Fruit fly (Drosophila melanogaster): Measurements from ENCODE around the gene CG11601.

CG11601 gene

DNA sequence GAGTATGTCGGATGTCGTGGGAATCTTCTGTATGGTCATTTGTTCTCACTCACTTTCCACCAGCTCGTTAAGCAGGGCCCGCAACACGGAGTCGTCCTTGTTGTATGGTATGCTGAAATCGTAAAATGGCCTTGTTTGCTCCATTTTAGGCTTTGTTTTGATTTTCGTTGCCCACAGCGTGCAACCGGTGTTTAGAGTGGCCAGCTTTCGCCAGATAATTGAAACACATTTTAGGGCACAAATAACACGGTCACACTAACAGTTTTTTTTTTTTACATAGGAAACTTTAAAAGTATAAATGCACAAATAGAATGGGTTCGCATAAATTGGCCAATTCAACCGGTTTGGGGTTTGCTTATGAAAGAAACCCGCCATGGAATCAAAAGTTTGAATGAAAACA lies 30.9 kb downstream of the CG11601 start, which contains the start of gene Rpp30 (continued):
- TF ChIP-seq CG17912 (GFP tag; optimal IDR thresholded peaks at IDR 0.05) (no peak), Sox102F (GFP tag; optimal IDR thresholded peaks at IDR 0.05) (no peak), Dp (GFP tag; optimal IDR thresholded peaks at IDR 0.05) (peak; percentile 59), Dll (GFP tag; IDR thresholded peaks at IDR 0.05; ENCODE audit: partially characterized antibody) (peak; percentile 49; the same call in 2 of the 4 replicates), HmgZ (tag; optimal IDR thresholded peaks at IDR 0.05) (peak; percentile 49), CG34422 (GFP tag; IDR thresholded peaks at IDR 0.05) (peak; percentile 53; the same call in 1 of the 3 replicates), scrt (GFP tag; optimal IDR thresholded peaks at IDR 0.05) (peak; percentile 95), Elba2 (GFP tag; optimal IDR thresholded peaks at IDR 0.05) (no peak), Scr (GFP tag; IDR thresholded peaks at IDR 0.05; ENCODE audit: partially characterized antibody) (peak; percentile 22; the same call in 1 of the 2 replicates), bsh (GFP tag; optimal IDR thresholded peaks at IDR 0.05) (no peak), gt (GFP tag; IDR thresholded peaks at IDR 0.05) (no peak), stwl (tag; optimal IDR thresholded peaks at IDR 0.05) (peak; percentile 87), gcm2 (GFP tag; optimal IDR thresholded peaks at IDR 0.05) (no peak), CG11093 (GFP tag; IDR thresholded peaks at IDR 0.05) (no peak), trem (tag; optimal IDR thresholded peaks at IDR 0.05) (peak; percentile 10), CG17612 (GFP tag; IDR thresholded peaks at IDR 0.05) (no peak), CG12659 (GFP tag; optimal IDR thresholded peaks at IDR 0.05) (peak; percentile 56), Sin3A (optimal IDR thresholded peaks at IDR 0.05) (peak; percentile 43), Lhr (GFP tag; optimal IDR thresholded peaks at IDR 0.05) (peak; percentile 61), Xrp1 (GFP tag; IDR thresholded peaks at IDR 0.05) (no peak), emc (GFP tag; optimal IDR thresholded peaks at IDR 0.05) (no peak), CG17359 (tag; optimal IDR thresholded peaks at IDR 0.05) (peak; percentile 57), CG7357 (GFP tag; IDR thresholded peaks at IDR 0.05) (no peak), salm (tag; optimal IDR thresholded peaks at IDR 0.05) (no peak), CG13287 (GFP tag; IDR thresholded peaks at IDR 0.05; ENCODE audit: partially characterized antibody) (peak; percentile 63), Blimp-1 (GFP tag; optimal IDR thresholded peaks at IDR 0.05) (no peak), gem (tag; optimal IDR thresholded peaks at IDR 0.05) (no peak), da (GFP tag; optimal IDR thresholded peaks at IDR 0.05) (no peak), dmrt99B (tag; optimal IDR thresholded peaks at IDR 0.05) (no peak), HLH4C (GFP tag; IDR thresholded peaks at IDR 0.05; ENCODE audit: partially characterized antibody) (0 out of 3 replicates have a peak, but pooled peaks have one; percentile 28), hkb (optimal IDR thresholded peaks at IDR 0.05) (peak; percentile 56), hkb (GFP tag; IDR thresholded peaks at IDR 0.05) (no peak), corto (GFP tag; optimal IDR thresholded peaks at IDR 0.05) (no peak), disco-r (GFP tag; optimal IDR thresholded peaks at IDR 0.05) (no peak), D (optimal IDR thresholded peaks at IDR 0.05) (no peak), D (GFP tag; optimal IDR thresholded peaks at IDR 0.05) (no peak), CG1603 (tag; optimal IDR thresholded peaks at IDR 0.05) (peak; percentile 1), MBD-R2 (GFP tag; IDR thresholded peaks at IDR 0.05) (peak; percentile 95), Pdp1 (GFP tag; optimal IDR thresholded peaks at IDR 0.05) (peak in 1 of 2 experiments; percentile 9), gfzf (GFP tag; optimal IDR thresholded peaks at IDR 0.05) (peak; percentile 92), CG14710 (tag; optimal IDR thresholded peaks at IDR 0.05) (peak; percentile 28), CG11695 (GFP tag; IDR thresholded peaks at IDR 0.05) (no peak), CG34224 (GFP tag; IDR thresholded peaks at IDR 0.05; ENCODE audit: partially characterized antibody) (0 out of 3 replicates have a peak, but pooled peaks have one; percentile 20), Myb (GFP tag; optimal IDR thresholded peaks at IDR 0.05) (peak; percentile 69), CG12391 (tag; optimal IDR thresholded peaks at IDR 0.05) (no peak), ind (GFP tag; optimal IDR thresholded peaks at IDR 0.05) (no peak), fd64A (GFP tag; optimal IDR thresholded peaks at IDR 0.05) (no peak), CG30403 (GFP tag; optimal IDR thresholded peaks at IDR 0.05) (no peak), Max (GFP tag; optimal IDR thresholded peaks at IDR 0.05) (peak; percentile 60), CG33213 (GFP tag; optimal IDR thresholded peaks at IDR 0.05) (peak; percentile 10)

All from whole organism, embryonic.